Worm (Caenorhabditis elegans): ENCODE data around the gene sptl-2.

sptl-2 gene

ce11 chrV:8062074-8062473, 45.1 kb downstream of the sptl-2 start, which contains the start of gene str-139:
TSS of gene str-139 (minus strand) at chrV:8062174.
- TF ChIP-seq ceh-27 (GFP tag; optimal IDR thresholded peaks at IDR 0.05) (no peak), lsy-27 (tag; optimal IDR thresholded peaks at IDR 0.05; ENCODE audit: borderline replicate concordance, insufficient read depth) (no peak), rcor-1 (GFP tag; IDR thresholded peaks at IDR 0.05) (no peak), him-1 (tag; optimal IDR thresholded peaks at IDR 0.05) (no peak), ekl-4 (GFP tag; IDR thresholded peaks at IDR 0.05) (no peak), lag-1 (GFP tag; IDR thresholded peaks at IDR 0.05) (no peak), nfya-1 (tag; optimal IDR thresholded peaks at IDR 0.05; ENCODE audit: borderline replicate concordance, insufficient read depth) (no peak), let-607 (tag; optimal IDR thresholded peaks at IDR 0.05) (no peak), egl-18 (GFP tag; IDR thresholded peaks at IDR 0.05) (no peak), F57C9.4 (tag; optimal IDR thresholded peaks at IDR 0.05) (no peak), efl-1 (GFP tag; optimal IDR thresholded peaks at IDR 0.05) (no peak), F55B11.4 (tag; optimal IDR thresholded peaks at IDR 0.05; ENCODE audit: borderline replicate concordance, insufficient read depth) (no peak), ztf-18 (tag; optimal IDR thresholded peaks at IDR 0.05) (no peak), tlf-1 (GFP tag; optimal IDR thresholded peaks at IDR 0.05) (no peak), sea-2 (GFP tag; IDR thresholded peaks at IDR 0.05) (no peak)

ce11 chrV:8067800-8068199, 50.8 kb downstream of the sptl-2 start, which contains the start of gene str-140:
TSS of gene str-140 (minus strand) at chrV:8067900.
- no peak for TF ChIP-seq chd-7 (tag; optimal IDR thresholded peaks at IDR 0.05)
- no peak for TF ChIP-seq F10E7.11 (tag; optimal IDR thresholded peaks at IDR 0.05)
- TF ChIP-seq Y53F4B.3 (GFP tag; IDR thresholded peaks at IDR 0.05), result no peak

- TF ChIP-seq ZK185.1 (tag; optimal IDR thresholded peaks at IDR 0.05; ENCODE audit: poor library complexity, severe bottlenecking) (no peak), Y95B8A.8 (GFP tag; IDR thresholded peaks at IDR 0.05) (no peak), lin-54 (GFP tag; optimal IDR thresholded peaks at IDR 0.05) (no peak), Y67H2A.10 (GFP tag; conservative IDR thresholded peaks at IDR 0.05) (no peak), F57A8.1 (GFP tag; optimal IDR thresholded peaks at IDR 0.05) (no peak), unc-130 (GFP tag; optimal IDR thresholded peaks at IDR 0.05) (no peak), B0336.3 (GFP tag; IDR thresholded peaks at IDR 0.05) (no peak), rpc-1 (optimal IDR thresholded peaks at IDR 0.05) (no peak), rpc-1 (tag; optimal IDR thresholded peaks at IDR 0.05) (no peak), sea-2 (GFP tag; IDR thresholded peaks at IDR 0.05) (no peak), ztf-28 (GFP tag; IDR thresholded peaks at IDR 0.05) (no peak)
Observed at ce11 chrV:8069637-8070036, 52.6 kb downstream of the sptl-2 start, which contains the start of gene str-143. TSS of gene str-143 (minus strand) at chrV:8069737.
